Worm (Caenorhabditis elegans) whole organism, mixed stage, embryonic: ENCODE results near the gene str-6.
"Not testable (repeated sequence)": the region's sequence is repeated elsewhere in the genome, so short reads cannot be mapped to it uniquely, and the experiment has no call there.

Source experiments
- ces-1 ChIP-seq: fragments of 150-350 bp; optimal IDR thresholded peaks from 2 replicates; lab custom pipeline; 2014; ENCODE audit warnings: missing biosample characterization, missing genetic modification reagents, missing genetic modification characterization
- nhr-28 ChIP-seq: fragments of 150-350 bp; optimal IDR thresholded peaks from 2 replicates; lab custom pipeline; 2014; ENCODE audit warnings: missing biosample characterization, missing genetic modification characterization
- unc-62 ChIP-seq: fragments of 150-350 bp; optimal IDR thresholded peaks from 2 replicates; lab custom pipeline; 2014; ENCODE audit warnings: missing biosample characterization, missing genetic modification reagents, missing genetic modification characterization

ce11 chrV:15744366-15744765 is 5.7 kb downstream of the str-6 start, which contains the start of gene str-19:
- not testable (repeated sequence) for TF ChIP-seq nhr-28 (tag; lab: Kevin White, UChicago); unc-62; ces-1 (GFP tag; lab: Kevin White, UChicago)
